Fruit fly (Drosophila melanogaster): ENCODE data around the gene Proc.

The Proc gene

DNA sequence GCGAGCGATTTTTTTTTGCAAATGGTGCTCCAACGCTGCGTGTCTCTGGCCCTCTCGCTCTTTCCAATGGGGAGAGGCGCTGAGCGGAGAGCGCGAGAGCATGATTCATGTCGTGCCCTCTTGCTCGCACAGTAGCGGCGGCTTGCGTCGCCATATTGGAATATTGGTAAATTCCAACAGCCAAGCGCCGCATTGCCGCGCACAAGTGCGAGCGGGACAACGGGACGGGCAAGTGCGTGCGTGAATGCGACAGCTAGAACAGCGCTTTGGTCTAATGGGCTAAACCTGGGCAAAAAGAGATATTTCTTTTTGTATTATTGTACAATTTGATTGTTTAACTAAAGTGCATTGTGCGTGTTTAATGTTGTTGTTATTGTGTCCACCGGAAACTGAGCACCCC lies 43.0 kb downstream of the Proc start (continued):
- peak; percentile 78; the same call in 1 of the 4 replicates for TF ChIP-seq chinmo (GFP tag; IDR thresholded peaks at IDR 0.05; ENCODE audit: partially characterized antibody)
- no peak for TF ChIP-seq HHEX (GFP tag; optimal IDR thresholded peaks at IDR 0.05)
- 0 out of 2 replicates have a peak, but pooled peaks have one; percentile 43 for TF ChIP-seq ato (GFP tag; IDR thresholded peaks at IDR 0.05; ENCODE audit: partially characterized antibody)
- no peak for TF ChIP-seq tup (GFP tag; optimal IDR thresholded peaks at IDR 0.05)
- TF ChIP-seq CG2199 (GFP tag; IDR thresholded peaks at IDR 0.05): 0 out of 3 replicates have a peak, but pooled peaks have one; percentile 43
- no peak for TF ChIP-seq Scr (GFP tag; IDR thresholded peaks at IDR 0.05; ENCODE audit: partially characterized antibody)
- peak; percentile 99 for TF ChIP-seq CG1832 (GFP tag; optimal IDR thresholded peaks at IDR 0.05)
- TF ChIP-seq CG9727 (GFP tag; optimal IDR thresholded peaks at IDR 0.05): peak; percentile 2
- TF ChIP-seq CG18011 (GFP tag; optimal IDR thresholded peaks at IDR 0.05): no peak
- peak; percentile 30; the same call in 1 of the 2 replicates for TF ChIP-seq MBD-R2 (GFP tag; IDR thresholded peaks at IDR 0.05)
- TF ChIP-seq CG17186 (GFP tag; optimal IDR thresholded peaks at IDR 0.05): peak; percentile 30
- no peak for TF ChIP-seq stc (GFP tag; IDR thresholded peaks at IDR 0.05)
- no peak for TF ChIP-seq dati (GFP tag; IDR thresholded peaks at IDR 0.05)
- TF ChIP-seq zfh1 (GFP tag; IDR thresholded peaks at IDR 0.05): peak; percentile 47; the same call in 1 of the 3 replicates
- TF ChIP-seq ttk (GFP tag; IDR thresholded peaks at IDR 0.05): 0 out of 2 replicates have a peak, but pooled peaks have one; percentile 6
- peak; percentile 9 for TF ChIP-seq stwl (tag; optimal IDR thresholded peaks at IDR 0.05)
- no peak for TF ChIP-seq fru (optimal IDR thresholded peaks at IDR 0.05)
- TF ChIP-seq Usf (GFP tag; optimal IDR thresholded peaks at IDR 0.05): no peak
- peak; percentile 89 for TF ChIP-seq CG32767 (GFP tag; IDR thresholded peaks at IDR 0.05)
- no peak for TF ChIP-seq H15 (GFP tag; IDR thresholded peaks at IDR 0.05)
- TF ChIP-seq CG6765 (GFP tag; optimal IDR thresholded peaks at IDR 0.05): no peak
- peak; percentile 80 for TF ChIP-seq Opbp (GFP tag; IDR thresholded peaks at IDR 0.05; ENCODE audit: partially characterized antibody)
- TF ChIP-seq CG30403 (GFP tag; optimal IDR thresholded peaks at IDR 0.05): no peak
- no peak for TF ChIP-seq CG7556 (GFP tag; optimal IDR thresholded peaks at IDR 0.05)
- no peak for TF ChIP-seq dmrt11E (tag; optimal IDR thresholded peaks at IDR 0.05)
- no peak for TF ChIP-seq emc (GFP tag; optimal IDR thresholded peaks at IDR 0.05)
- TF ChIP-seq CG7786 (GFP tag; optimal IDR thresholded peaks at IDR 0.05): no peak
- peak; percentile 82 for TF ChIP-seq nmo (GFP tag; optimal IDR thresholded peaks at IDR 0.05)
- peak; percentile 2 for TF ChIP-seq schlank (tag; optimal IDR thresholded peaks at IDR 0.05)
- TF ChIP-seq lilli (GFP tag; optimal IDR thresholded peaks at IDR 0.05): no peak
- no peak for TF ChIP-seq CG10654 (GFP tag; optimal IDR thresholded peaks at IDR 0.05)
- peak in 1 of 2 experiments; percentile 76 for TF ChIP-seq tll (GFP tag; optimal IDR thresholded peaks at IDR 0.05)
- peak; percentile 28 for TF ChIP-seq CG13894 (tag; optimal IDR thresholded peaks at IDR 0.05)
- peak; percentile 56; the same call in 1 of the 3 replicates for TF ChIP-seq CG16813 (GFP tag; IDR thresholded peaks at IDR 0.05; ENCODE audit: partially characterized antibody)
- TF ChIP-seq Spps (tag; optimal IDR thresholded peaks at IDR 0.05): no peak
- no peak for TF ChIP-seq CG17612 (GFP tag; IDR thresholded peaks at IDR 0.05)
- no peak for TF ChIP-seq H2.0 (GFP tag; IDR thresholded peaks at IDR 0.05)
- peak in 1 of 2 experiments; percentile 62 for TF ChIP-seq insv (GFP tag; optimal IDR thresholded peaks at IDR 0.05)
- peak; percentile 36 for TF ChIP-seq NfI (GFP tag; optimal IDR thresholded peaks at IDR 0.05)
- no peak for TF ChIP-seq ssp (GFP tag; IDR thresholded peaks at IDR 0.05)
- TF ChIP-seq sr (GFP tag; IDR thresholded peaks at IDR 0.05): no peak
- TF ChIP-seq CG9609 (GFP tag; optimal IDR thresholded peaks at IDR 0.05): no peak
- peak; percentile 4 for TF ChIP-seq oc (tag; optimal IDR thresholded peaks at IDR 0.05)
- TF ChIP-seq dimm (GFP tag; IDR thresholded peaks at IDR 0.05): no peak
- TF ChIP-seq kah (GFP tag; optimal IDR thresholded peaks at IDR 0.05): peak; percentile 1
- no peak for TF ChIP-seq CG6683 (GFP tag; optimal IDR thresholded peaks at IDR 0.05)
- no peak for TF ChIP-seq CG7839 (tag; optimal IDR thresholded peaks at IDR 0.05)
- peak; percentile 29 for TF ChIP-seq Max (GFP tag; optimal IDR thresholded peaks at IDR 0.05)
- TF ChIP-seq CG34422 (GFP tag; IDR thresholded peaks at IDR 0.05): peak; percentile 90
- no peak for TF ChIP-seq ATbp (GFP tag; optimal IDR thresholded peaks at IDR 0.05)

Data from whole organism, embryonic.